Fruit fly (Drosophila melanogaster) whole organism: ENCODE measurements around the gene mirr.

Experiments used
- CG8478 ChIP-seq: fragments of >200 bp; optimal IDR thresholded peaks from 2 replicates; lab custom pipeline; 2018; ENCODE audit warnings: inconsistent platforms
- Dll ChIP-seq: fragments of >200 bp; optimal IDR thresholded peaks from 2 replicates; lab custom pipeline; 2017
- EcR ChIP-seq, 2 experiments: fragments of >200 bp; optimal IDR thresholded peaks; 2 replicates each; lab custom pipeline; 2017; ENCODE audit warnings: missing biosample characterization in 2 of 2, missing genetic modification characterization in 2 of 2, missing genetic modification reagents in 2 of 2
- pan ChIP-seq: fragments of >200 bp; optimal IDR thresholded peaks from 2 replicates; lab custom pipeline; 2017
- psq ChIP-seq: fragments of >200 bp; optimal IDR thresholded peaks from 2 replicates; lab custom pipeline; 2017
- usp ChIP-seq: fragments of >200 bp; optimal IDR thresholded peaks from 2 replicates; lab custom pipeline; 2017; ENCODE audit warnings: missing biosample characterization, missing genetic modification characterization, mixed read lengths

- TF ChIP-seq usp (GFP tag; lab: Kevin White, UChicago) (no peak), pan (lab: Kevin White, UChicago) (no peak), psq (lab: Kevin White, UChicago) (no peak), CG8478 (no peak), EcR (GFP tag; optimal IDR thresholded peaks at IDR 0.05; lab: Kevin White, UChicago) (no peak), Dll (lab: Kevin White, UChicago) (no peak)
Observed at dm6 chr3L:12701335-12701734, 7.9 kb downstream of the mirr start.
